Worm (Caenorhabditis elegans) whole organism, midembryonic: ENCODE measurements around the gene nspg-6.

ENCODE experiments used
- T22C8.4 ChIP-seq: fragments of 200-800 bp; sonication (Bioruptor generic); IDR thresholded peaks from 2 replicates; pipeline ENCODE4 v1.3.6; 2022; ENCODE audit warnings: missing genetic modification characterization, missing compliant biosample characterization
- flt-1 ChIP-seq: fragments of 200-800 bp; sonication (Bioruptor generic); IDR thresholded peaks from 2 replicates; pipeline ENCODE4 v1.3.6; 2022; ENCODE audit warnings: missing genetic modification characterization, missing compliant biosample characterization
- med-1 ChIP-seq: sonication (generic microtip); optimal IDR thresholded peaks from 2 replicates; lab custom pipeline; 2017; ENCODE audit warnings: missing genetic modification characterization, mild to moderate bottlenecking, missing compliant biosample characterization, antibody characterized with exemption, missing genetic modification reagents; ENCODE audit not compliant: insufficient read depth
- ref-1 ChIP-seq: fragments of 200-800 bp; sonication (Bioruptor generic); conservative IDR thresholded peaks from 2 replicates; pipeline ENCODE4 v1.3.6; 2022; ENCODE audit warnings: missing genetic modification reagents, missing genetic modification characterization, missing compliant biosample characterization
- ztf-23 ChIP-seq: fragments of 200-800 bp; sonication (Bioruptor generic); IDR thresholded peaks from 2 replicates; pipeline ENCODE4 v1.3.6; 2022; ENCODE audit warnings: missing genetic modification reagents, missing genetic modification characterization, missing compliant biosample characterization

DNA sequence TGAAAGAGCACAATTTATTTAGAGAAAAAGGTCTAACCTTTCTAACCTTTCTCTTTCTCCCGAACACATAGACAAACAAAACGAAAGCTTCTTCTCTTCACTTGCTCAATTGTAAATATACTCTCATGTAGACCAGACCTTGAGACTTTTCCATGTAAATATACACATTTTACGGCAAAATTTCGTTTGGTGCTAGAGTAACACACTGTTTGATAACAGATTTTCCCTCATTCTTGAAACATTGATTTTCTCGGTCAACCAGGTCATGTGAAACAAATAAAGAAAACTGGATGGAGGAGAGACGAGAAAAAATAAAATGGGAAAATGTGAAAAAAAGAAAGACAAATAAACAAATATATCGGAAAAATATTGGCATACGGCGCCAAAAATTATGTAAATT, 7.2 kb upstream of the nspg-6 start:
- no peak for TF ChIP-seq T22C8.4 (GFP tag; lab: Robert Waterston, UW)
- no peak for TF ChIP-seq flt-1 (GFP tag; lab: Robert Waterston, UW)
- TF ChIP-seq med-1 (GFP tag; lab: Kevin White, UChicago): no peak
- no peak for TF ChIP-seq ref-1 (GFP tag; lab: Robert Waterston, UW)
- TF ChIP-seq ztf-23 (GFP tag; lab: Robert Waterston, UW): no peak
